Worm (Caenorhabditis elegans) whole organism, young adult: Measurements from ENCODE around the gene R02D1.2.

ENCODE experiments used
- B0019.2 ChIP-seq: fragments of 200-800 bp; sonication (Bioruptor generic); conservative IDR thresholded peaks from 2 replicates; pipeline ENCODE4 v1.3.6; 2022; ENCODE audit warnings: missing genetic modification reagents, missing genetic modification characterization, missing compliant biosample characterization
- C06A6.2 ChIP-seq: fragments of 200-800 bp; sonication (Bioruptor generic); conservative IDR thresholded peaks from 2 replicates; pipeline ENCODE4 v1.3.6; 2022; ENCODE audit warnings: missing genetic modification characterization, missing compliant biosample characterization
- D2030.7 ChIP-seq: fragments of 200-800 bp; sonication (Bioruptor generic); IDR thresholded peaks from 2 replicates; pipeline ENCODE4 v1.3.6; 2022; ENCODE audit warnings: missing genetic modification reagents, missing genetic modification characterization, missing compliant biosample characterization
- F10E7.11 ChIP-seq: sonication (generic microtip); optimal IDR thresholded peaks from 2 replicates; lab custom pipeline; 2017; ENCODE audit warnings: mild to moderate bottlenecking, missing genetic modification characterization, moderate library complexity, missing compliant biosample characterization
- F22D6.2 ChIP-seq: sonication (generic microtip); optimal IDR thresholded peaks from 2 replicates; lab custom pipeline; 2016; ENCODE audit warnings: mild to moderate bottlenecking, missing genetic modification characterization, missing compliant biosample characterization
- F23B12.7 ChIP-seq: sonication (generic microtip); optimal IDR thresholded peaks from 2 replicates; lab custom pipeline; 2017; ENCODE audit warnings: missing genetic modification characterization, mild to moderate bottlenecking, missing compliant biosample characterization, antibody characterized with exemption, moderate library complexity; ENCODE audit not compliant: insufficient read depth
- F33H1.4 ChIP-seq: fragments of 200-800 bp; sonication (Bioruptor generic); IDR thresholded peaks from 2 replicates; pipeline ENCODE4 v1.3.6; 2022; ENCODE audit warnings: missing genetic modification reagents, missing genetic modification characterization, missing compliant biosample characterization
- K12H6.12 ChIP-seq: fragments of 200-800 bp; sonication (Bioruptor generic); optimal IDR thresholded peaks from 2 replicates; lab custom pipeline; 2018; ENCODE audit warnings: mild to moderate bottlenecking, missing genetic modification characterization, missing compliant biosample characterization
- athp-1 ChIP-seq: sonication (generic microtip); optimal IDR thresholded peaks from 2 replicates; lab custom pipeline; 2017; ENCODE audit warnings: mild to moderate bottlenecking, missing genetic modification characterization, missing compliant biosample characterization
- attf-3 ChIP-seq: fragments of 200-800 bp; sonication (Bioruptor generic); conservative IDR thresholded peaks from 2 replicates; pipeline ENCODE4 v1.3.6; 2022; ENCODE audit warnings: missing genetic modification reagents, missing genetic modification characterization, missing compliant biosample characterization
- attf-6 ChIP-seq: fragments of 200-800 bp; sonication (Bioruptor generic); IDR thresholded peaks from 2 replicates; pipeline ENCODE4 v1.3.6; 2022; ENCODE audit warnings: missing genetic modification reagents, missing genetic modification characterization, missing compliant biosample characterization
- bed-1 ChIP-seq: fragments of 200-800 bp; sonication (Bioruptor generic); IDR thresholded peaks from 2 replicates; pipeline ENCODE4 v1.3.6; 2022; ENCODE audit warnings: missing genetic modification reagents, missing genetic modification characterization, missing compliant biosample characterization
- cebp-1 ChIP-seq, 2 experiments: fragments of 200-800 bp in 1 of 2; sonication (Bioruptor generic) in 1 of 2; sonication (generic microtip) in 1 of 2; IDR thresholded peaks in 1 of 2; optimal IDR thresholded peaks in 1 of 2; 2 replicates each; pipeline versions ENCODE4 v1.3.6 to Lab custom; 2017 to 2022; ENCODE audit warnings: missing compliant biosample characterization in 2 of 2, missing genetic modification characterization in 2 of 2, mild to moderate bottlenecking in 1 of 2, missing genetic modification reagents in 1 of 2, moderate library complexity in 1 of 2
- ceh-91 ChIP-seq: fragments of 200-800 bp; sonication (Bioruptor generic); IDR thresholded peaks from 2 replicates; pipeline ENCODE4 v1.3.6; 2022; ENCODE audit warnings: missing genetic modification reagents, missing genetic modification characterization, missing compliant biosample characterization
- dox-1 ChIP-seq: fragments of 200-800 bp; sonication (Bioruptor generic); IDR thresholded peaks from 2 replicates; pipeline ENCODE4 v1.3.6; 2022; ENCODE audit warnings: missing genetic modification reagents, missing genetic modification characterization, missing compliant biosample characterization
- dpl-1 ChIP-seq: fragments of 150-350 bp; optimal IDR thresholded peaks from 2 replicates; lab custom pipeline; 2014; ENCODE audit warnings: missing biosample characterization, missing genetic modification reagents, missing genetic modification characterization
- efl-1 ChIP-seq: fragments of 150-350 bp; optimal IDR thresholded peaks from 2 replicates; lab custom pipeline; 2014; ENCODE audit warnings: missing biosample characterization, missing genetic modification reagents, missing genetic modification characterization
- fkh-3 ChIP-seq: sonication (generic microtip); optimal IDR thresholded peaks from 2 replicates; lab custom pipeline; 2016; ENCODE audit warnings: mild to moderate bottlenecking, missing genetic modification characterization, missing compliant biosample characterization
- hmg-1.2 ChIP-seq: fragments of 200-800 bp; sonication (Bioruptor generic); IDR thresholded peaks from 2 replicates; pipeline ENCODE4 v1.3.6; 2022; ENCODE audit warnings: missing genetic modification reagents, missing genetic modification characterization, missing compliant biosample characterization
- hmg-20 ChIP-seq: fragments of 200-800 bp; sonication (Bioruptor generic); IDR thresholded peaks from 2 replicates; pipeline ENCODE4 v1.3.6; 2022; ENCODE audit warnings: missing genetic modification reagents, missing genetic modification characterization, missing compliant biosample characterization
- hsf-1 ChIP-seq: fragments of 200-800 bp; sonication (Bioruptor generic); IDR thresholded peaks from 2 replicates; pipeline ENCODE4 v1.3.6; 2022; ENCODE audit warnings: missing genetic modification reagents, missing genetic modification characterization, missing compliant biosample characterization
- lin-35 ChIP-seq, 3 experiments: fragments of 150-350 bp in 2 of 3; sonication (generic microtip) in 1 of 3; optimal IDR thresholded peaks; 2 replicates each; lab custom pipeline; 2014 to 2018; ENCODE audit warnings: missing biosample characterization in 3 of 3, missing genetic modification characterization in 3 of 3, missing genetic modification reagents in 3 of 3
- lin-54 ChIP-seq: fragments of 200-800 bp; sonication (Bioruptor generic); optimal IDR thresholded peaks from 2 replicates; lab custom pipeline; 2018; ENCODE audit warnings: mild to moderate bottlenecking, missing genetic modification characterization, missing compliant biosample characterization
- lsl-1 ChIP-seq: fragments of 200-800 bp; sonication (Bioruptor generic); optimal IDR thresholded peaks from 2 replicates; lab custom pipeline; 2018; ENCODE audit warnings: mild to moderate bottlenecking, missing genetic modification characterization, moderate library complexity, missing compliant biosample characterization
- madf-6 ChIP-seq: fragments of 200-800 bp; sonication (Bioruptor generic); IDR thresholded peaks from 2 replicates; pipeline ENCODE4 v1.3.6; 2022; ENCODE audit warnings: missing genetic modification reagents, missing genetic modification characterization, missing compliant biosample characterization
- madf-8 ChIP-seq: fragments of 200-800 bp; sonication (Bioruptor generic); conservative IDR thresholded peaks from 2 replicates; pipeline ENCODE4 v1.3.6; 2022; ENCODE audit warnings: missing genetic modification reagents, missing genetic modification characterization, missing compliant biosample characterization
- mcd-1 ChIP-seq: fragments of 200-800 bp; sonication (Bioruptor generic); IDR thresholded peaks from 2 replicates; pipeline ENCODE4 v1.3.6; 2022; ENCODE audit warnings: missing genetic modification reagents, missing genetic modification characterization, missing compliant biosample characterization
- nfyb-1 ChIP-seq: fragments of 200-800 bp; sonication (Bioruptor generic); IDR thresholded peaks from 2 replicates; pipeline ENCODE4 v1.3.6; 2022; ENCODE audit warnings: missing genetic modification reagents, missing genetic modification characterization, missing compliant biosample characterization
- nhr-80 ChIP-seq: sonication (generic microtip); optimal IDR thresholded peaks from 2 replicates; lab custom pipeline; 2016; ENCODE audit warnings: missing genetic modification characterization, missing compliant biosample characterization
- snpc-3.4 ChIP-seq: sonication (generic microtip); optimal IDR thresholded peaks from 2 replicates; lab custom pipeline; 2017; ENCODE audit warnings: missing genetic modification characterization, mild to moderate bottlenecking, missing compliant biosample characterization, antibody characterized with exemption, moderate library complexity, missing genotype, missing genetic modification reagents
- snpc-4 ChIP-seq, 5 experiments: fragments of 150-350 bp in 1 of 5; sonication (generic microtip) in 4 of 5; optimal IDR thresholded peaks; 2 replicates each; lab custom pipeline; 2014 to 2018; ENCODE audit warnings: missing genetic modification characterization in 5 of 5, missing biosample characterization in 3 of 5, antibody characterized with exemption in 2 of 5, mild to moderate bottlenecking in 2 of 5, missing compliant biosample characterization in 2 of 5, missing genotype in 2 of 5, moderate library complexity in 2 of 5, missing genetic modification reagents in 1 of 5
- tbp1 ChIP-seq: fragments of 200-800 bp; sonication (Bioruptor generic); optimal IDR thresholded peaks from 2 replicates; lab custom pipeline; 2018; ENCODE audit warnings: mild to moderate bottlenecking, missing genetic modification characterization, missing compliant biosample characterization
- tlf-1 ChIP-seq: fragments of 200-800 bp; sonication (Bioruptor generic); optimal IDR thresholded peaks from 2 replicates; lab custom pipeline; 2018; ENCODE audit warnings: mild to moderate bottlenecking, missing genetic modification characterization, missing compliant biosample characterization
- unc-130 ChIP-seq: sonication (generic microtip); optimal IDR thresholded peaks from 2 replicates; lab custom pipeline; 2016; ENCODE audit warnings: missing genetic modification reagents, missing genetic modification characterization, missing compliant biosample characterization
- xnd-1 ChIP-seq: sonication (generic microtip); optimal IDR thresholded peaks from 2 replicates; lab custom pipeline; 2016; ENCODE audit warnings: missing genotype, missing genetic modification reagents, missing genetic modification characterization, missing compliant biosample characterization
- ztf-25 ChIP-seq: fragments of 200-800 bp; sonication (Bioruptor generic); IDR thresholded peaks from 2 replicates; pipeline ENCODE4 v1.3.6; 2022; ENCODE audit warnings: missing genetic modification reagents, missing genetic modification characterization, missing compliant biosample characterization

The R02D1.2 gene

ce11 chrV:4322706-4323105 lies at the start of gene R02D1.2:
Gene R02D1.2 (minus strand): TSS chrV:4322806.
- no peak for TF ChIP-seq nfyb-1 (GFP tag; lab: Robert Waterston, UW)
- TF ChIP-seq K12H6.12 (tag; lab: Kevin White, UChicago): no peak

ce11 chrV:4371309-4371933 lies 48.8 kb upstream of the R02D1.2 start, which contains the start of the genes gmpr-1 and fipp-1:
Gene gmpr-1 (minus strand): TSS chrV:4371383.
Gene fipp-1 (plus strand): TSS chrV:4371807.
- no peak for TF ChIP-seq fkh-3
- peak; percentile 53; the same call in 1 of the 2 replicates for TF ChIP-seq mcd-1
- no peak for TF ChIP-seq ztf-25 (GFP tag; lab: Robert Waterston, UW)
- TF ChIP-seq athp-1 (tag; lab: Kevin White, UChicago): peak; percentile 10
- no peak for TF ChIP-seq snpc-4 (GFP tag; optimal IDR thresholded peaks at IDR 0.05; lab: Kevin White, UChicago)
- no peak for TF ChIP-seq snpc-4 (tag; optimal IDR thresholded peaks at IDR 0.05; lab: Kevin White, UChicago)
- no peak for TF ChIP-seq B0019.2 (GFP tag; lab: Robert Waterston, UW)
- peak; percentile 58; the same call in 1 of the 2 replicates for TF ChIP-seq D2030.7 (GFP tag; lab: Robert Waterston, UW)
- TF ChIP-seq nhr-80: peak; percentile 47
- TF ChIP-seq cebp-1 (GFP tag; IDR thresholded peaks at IDR 0.05; lab: Robert Waterston, UW): no peak
- peak; percentile 16 for TF ChIP-seq cebp-1 (tag; optimal IDR thresholded peaks at IDR 0.05; lab: Kevin White, UChicago)
- TF ChIP-seq snpc-3.4: peak; percentile 17
- TF ChIP-seq unc-130 (GFP tag; lab: Kevin White, UChicago): no peak
- TF ChIP-seq tbp1: no peak
- TF ChIP-seq lin-54 (GFP tag; lab: Kevin White, UChicago): peak; percentile 32
- TF ChIP-seq madf-8 (GFP tag; lab: Robert Waterston, UW): peak; percentile 85
- TF ChIP-seq F22D6.2: no peak
- peak; percentile 97 for TF ChIP-seq attf-3 (GFP tag; lab: Robert Waterston, UW)
- TF ChIP-seq lsl-1 (GFP tag; lab: Kevin White, UChicago): peak; percentile 63
- TF ChIP-seq attf-6 (GFP tag; lab: Robert Waterston, UW): no peak
- peak; percentile 36 for TF ChIP-seq tlf-1 (GFP tag; lab: Kevin White, UChicago)
- TF ChIP-seq xnd-1 (tag; lab: Kevin White, UChicago): peak; percentile 74
- TF ChIP-seq C06A6.2 (GFP tag; lab: Robert Waterston, UW): no peak
- 0 out of 2 replicates have a peak, but pooled peaks have one; percentile 42 for TF ChIP-seq dox-1 (GFP tag; lab: Robert Waterston, UW)
- peak; percentile 58 for TF ChIP-seq dpl-1
- peak; percentile 85 for TF ChIP-seq efl-1 (GFP tag; lab: Kevin White, UChicago)
- no peak for TF ChIP-seq hmg-20 (GFP tag; lab: Robert Waterston, UW)
- peak; percentile 10 for TF ChIP-seq F23B12.7 (tag; lab: Kevin White, UChicago)
- peak; percentile 89 for TF ChIP-seq madf-6 (GFP tag; lab: Robert Waterston, UW)
- TF ChIP-seq hsf-1: no peak
- TF ChIP-seq bed-1 (GFP tag; lab: Robert Waterston, UW): no peak
- peak; percentile 60; the same call in 1 of the 2 replicates for TF ChIP-seq ceh-91 (GFP tag; lab: Robert Waterston, UW)
- peak; percentile 99 for TF ChIP-seq hmg-1.2
- peak in 1 of 3 experiments; percentile 55 for TF ChIP-seq lin-35 (GFP tag; optimal IDR thresholded peaks at IDR 0.05; lab: Kevin White, UChicago)
- peak; percentile 46 for TF ChIP-seq F33H1.4
- no peak for TF ChIP-seq F10E7.11 (tag; lab: Kevin White, UChicago)
